Fruit fly (Drosophila melanogaster): ENCODE data around the gene CG13771.

The CG13771 gene

DNA sequence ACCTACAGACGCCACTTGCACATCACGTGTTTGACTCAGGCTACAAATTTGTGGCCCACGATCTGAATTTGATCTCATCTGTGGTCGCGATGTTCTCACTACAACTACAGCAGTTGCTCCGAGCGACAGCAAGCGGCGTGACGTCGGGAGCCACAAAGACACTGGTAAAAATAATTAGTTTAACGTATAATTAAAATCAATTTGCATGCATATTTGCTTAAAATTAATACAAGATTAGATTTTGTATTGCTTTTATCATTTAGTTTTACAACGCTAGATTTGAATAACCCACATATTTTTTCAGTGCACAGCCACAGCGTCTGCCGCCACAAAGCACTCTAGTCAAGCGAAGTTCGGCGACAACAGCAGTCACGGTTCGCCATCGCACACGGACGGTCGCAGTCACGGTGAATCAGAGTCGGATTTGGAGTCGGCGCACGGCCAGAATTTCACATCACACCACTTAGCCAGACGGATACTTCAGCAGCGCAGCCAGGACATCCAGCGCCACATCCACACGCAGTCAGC, 50.9 kb downstream of the CG13771 start (continued):
- peak; percentile 100 for TF ChIP-seq gcm (GFP tag; optimal IDR thresholded peaks at IDR 0.05)
- peak; percentile 100 for TF ChIP-seq Fer1 (GFP tag; optimal IDR thresholded peaks at IDR 0.05)
- peak; percentile 100 for TF ChIP-seq CrebB (tag; optimal IDR thresholded peaks at IDR 0.05)
- TF ChIP-seq salm (tag; optimal IDR thresholded peaks at IDR 0.05): peak; percentile 100
- peak; percentile 100 for TF ChIP-seq tio (GFP tag; optimal IDR thresholded peaks at IDR 0.05)
- TF ChIP-seq gcm2 (GFP tag; optimal IDR thresholded peaks at IDR 0.05): peak; percentile 100
- TF ChIP-seq inv (GFP tag; IDR thresholded peaks at IDR 0.05; ENCODE audit: partially characterized antibody): 0 out of 2 replicates have a peak, but pooled peaks have one; percentile 38
- TF ChIP-seq CG10209 (GFP tag; optimal IDR thresholded peaks at IDR 0.05): peak; percentile 100
- no peak for TF ChIP-seq D (optimal IDR thresholded peaks at IDR 0.05)
- TF ChIP-seq D (GFP tag; optimal IDR thresholded peaks at IDR 0.05): peak; percentile 100
- peak; percentile 100 for TF ChIP-seq Rfx (GFP tag; IDR thresholded peaks at IDR 0.05)
- TF ChIP-seq CG31365 (tag; optimal IDR thresholded peaks at IDR 0.05): peak; percentile 97
- TF ChIP-seq Chrac-16 (GFP tag; optimal IDR thresholded peaks at IDR 0.05): peak; percentile 100
- peak; percentile 100 for TF ChIP-seq Taf1 (GFP tag; IDR thresholded peaks at IDR 0.05)
- TF ChIP-seq chif (GFP tag; optimal IDR thresholded peaks at IDR 0.05): peak; percentile 100
- TF ChIP-seq CG6683 (GFP tag; optimal IDR thresholded peaks at IDR 0.05): peak; percentile 100
- TF ChIP-seq CG13624 (GFP tag; optimal IDR thresholded peaks at IDR 0.05): peak; percentile 100
- peak; percentile 98 for TF ChIP-seq CG10274 (GFP tag; optimal IDR thresholded peaks at IDR 0.05)
- peak; percentile 96 for TF ChIP-seq Kr (GFP tag; optimal IDR thresholded peaks at IDR 0.05)
- peak; percentile 100 for TF ChIP-seq run (tag; optimal IDR thresholded peaks at IDR 0.05)
- TF ChIP-seq Pdp1 (GFP tag; optimal IDR thresholded peaks at IDR 0.05): peak; percentile 100
- TF ChIP-seq chn (GFP tag; optimal IDR thresholded peaks at IDR 0.05): peak; percentile 100
- TF ChIP-seq cg (GFP tag; optimal IDR thresholded peaks at IDR 0.05): peak; percentile 48
- peak; percentile 100 for TF ChIP-seq CG13296 (GFP tag; optimal IDR thresholded peaks at IDR 0.05)
- TF ChIP-seq Meics (GFP tag; optimal IDR thresholded peaks at IDR 0.05): peak; percentile 100
- peak; percentile 99 for TF ChIP-seq p53 (GFP tag; optimal IDR thresholded peaks at IDR 0.05)
- TF ChIP-seq sqz (GFP tag; optimal IDR thresholded peaks at IDR 0.05): peak; percentile 100
- peak; percentile 100 for TF ChIP-seq vfl (GFP tag; optimal IDR thresholded peaks at IDR 0.05)
- peak; percentile 5 for TF ChIP-seq cad (GFP tag; optimal IDR thresholded peaks at IDR 0.05)
- peak; percentile 100 for TF ChIP-seq CG13424 (tag; optimal IDR thresholded peaks at IDR 0.05)
- TF ChIP-seq Dip3 (GFP tag; optimal IDR thresholded peaks at IDR 0.05): peak; percentile 100
- peak; percentile 96 for TF ChIP-seq CG9797 (GFP tag; optimal IDR thresholded peaks at IDR 0.05)
- peak; percentile 95 for TF ChIP-seq Elba2 (GFP tag; optimal IDR thresholded peaks at IDR 0.05)
- peak; percentile 100 for TF ChIP-seq jigr1 (GFP tag; IDR thresholded peaks at IDR 0.05)
- peak; percentile 100 for TF ChIP-seq dysf (GFP tag; IDR thresholded peaks at IDR 0.05)
- peak; percentile 100 for TF ChIP-seq CG11456 (GFP tag; IDR thresholded peaks at IDR 0.05)
- TF ChIP-seq CG15514 (GFP tag; optimal IDR thresholded peaks at IDR 0.05): peak; percentile 97
- TF ChIP-seq sisA (GFP tag; IDR thresholded peaks at IDR 0.05): peak; percentile 100
- TF ChIP-seq btn (GFP tag; optimal IDR thresholded peaks at IDR 0.05): peak; percentile 100
- TF ChIP-seq slbo (GFP tag; IDR thresholded peaks at IDR 0.05): peak; percentile 100
- peak; percentile 100 for TF ChIP-seq CG33557 (GFP tag; optimal IDR thresholded peaks at IDR 0.05)
- peak; percentile 100 for TF ChIP-seq cas (GFP tag; IDR thresholded peaks at IDR 0.05)
- peak; percentile 100 for TF ChIP-seq CG4282 (GFP tag; optimal IDR thresholded peaks at IDR 0.05)
- peak; percentile 100 for TF ChIP-seq CG4617 (GFP tag; optimal IDR thresholded peaks at IDR 0.05; ENCODE audit: borderline replicate concordance)
- peak; percentile 100 for TF ChIP-seq Antp (GFP tag; optimal IDR thresholded peaks at IDR 0.05)
- TF ChIP-seq NC2β (GFP tag; optimal IDR thresholded peaks at IDR 0.05): peak; percentile 100
- peak in 1 of 2 experiments; percentile 53 for TF ChIP-seq Trl (optimal IDR thresholded peaks at IDR 0.05)
- peak; percentile 100 for TF ChIP-seq Trl (GFP tag; optimal IDR thresholded peaks at IDR 0.05)
- TF ChIP-seq otp (GFP tag; IDR thresholded peaks at IDR 0.05): peak; percentile 100
- TF ChIP-seq az2 (GFP tag; optimal IDR thresholded peaks at IDR 0.05): peak; percentile 100
- TF ChIP-seq her (GFP tag; optimal IDR thresholded peaks at IDR 0.05): peak; percentile 99
